Fruit fly (Drosophila melanogaster): Measurements from ENCODE around the gene CG33640.

DNA sequence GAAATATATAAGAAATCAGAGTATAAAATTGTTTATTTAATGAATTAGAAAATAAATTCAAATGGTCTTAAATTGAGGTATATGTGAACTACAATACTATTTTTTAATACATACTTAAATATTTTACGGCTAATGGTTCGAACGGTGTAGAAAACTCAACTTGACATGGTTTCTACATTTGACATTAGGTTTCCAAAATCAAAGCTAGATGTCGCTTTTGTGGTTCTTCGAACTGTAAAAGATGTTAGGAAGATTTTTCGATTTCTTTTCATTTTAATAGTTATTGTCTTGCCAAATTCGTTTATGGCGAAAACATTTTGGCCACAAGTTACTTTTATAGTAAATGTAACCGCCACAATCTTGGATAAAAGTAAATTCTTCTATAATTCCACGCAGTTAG, 27.2 kb upstream of the CG33640 start:
- TF ChIP-seq N (GFP tag; optimal IDR thresholded peaks at IDR 0.05), result no peak
- TF ChIP-seq Dfd (GFP tag; optimal IDR thresholded peaks at IDR 0.05), result no peak
- no peak for TF ChIP-seq Myc (optimal IDR thresholded peaks at IDR 0.05)
- TF ChIP-seq brk (GFP tag; optimal IDR thresholded peaks at IDR 0.05), result no peak
- no peak for TF ChIP-seq psq (GFP tag; optimal IDR thresholded peaks at IDR 0.05)
- no peak for TF ChIP-seq usp (GFP tag; optimal IDR thresholded peaks at IDR 0.05)
- TF ChIP-seq br (GFP tag; optimal IDR thresholded peaks at IDR 0.05), result no peak

Measured in whole organism, wandering third instar larva.